Fruit fly (Drosophila melanogaster): ENCODE results near the gene CG15333.

The CG15333 gene

DNA sequence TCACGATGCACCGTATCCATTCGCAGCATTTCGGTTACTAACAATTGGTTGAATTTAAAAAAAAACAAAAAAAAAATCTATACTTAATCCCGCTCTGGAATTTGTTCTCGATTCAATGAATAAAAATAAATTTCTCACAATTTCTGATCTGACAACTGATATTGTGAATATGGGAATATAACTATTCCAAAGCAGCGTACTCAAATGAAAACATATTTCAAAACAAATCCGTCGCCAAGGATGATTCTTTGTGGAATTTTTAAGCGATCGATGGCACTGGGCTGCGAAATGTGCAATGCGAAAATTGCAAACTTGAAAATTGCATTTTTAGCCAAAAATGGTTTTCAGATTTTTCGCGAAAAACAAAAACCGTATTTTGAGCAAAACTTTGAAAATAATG, at the start of gene CG15333:
CG15333 (minus strand) TSS at position 101 of the 400 bp plus-strand sequence.
- TF ChIP-seq Pif1A (GFP tag; optimal IDR thresholded peaks at IDR 0.05) (no peak), CG34367 (tag; optimal IDR thresholded peaks at IDR 0.05) (no peak), Ets98B (GFP tag; IDR thresholded peaks at IDR 0.05) (no peak), CG14655 (GFP tag; optimal IDR thresholded peaks at IDR 0.05) (no peak), CG8159 (tag; optimal IDR thresholded peaks at IDR 0.05) (no peak), CG12605 (GFP tag; IDR thresholded peaks at IDR 0.05) (no peak), rn (GFP tag; IDR thresholded peaks at IDR 0.05) (no peak), CG17806 (tag; optimal IDR thresholded peaks at IDR 0.05) (no peak), CG32121 (GFP tag; IDR thresholded peaks at IDR 0.05) (no peak), gl (tag; optimal IDR thresholded peaks at IDR 0.05) (no peak), CG9948 (tag; optimal IDR thresholded peaks at IDR 0.05) (no peak), D1 (tag; optimal IDR thresholded peaks at IDR 0.05) (no peak)

DNA sequence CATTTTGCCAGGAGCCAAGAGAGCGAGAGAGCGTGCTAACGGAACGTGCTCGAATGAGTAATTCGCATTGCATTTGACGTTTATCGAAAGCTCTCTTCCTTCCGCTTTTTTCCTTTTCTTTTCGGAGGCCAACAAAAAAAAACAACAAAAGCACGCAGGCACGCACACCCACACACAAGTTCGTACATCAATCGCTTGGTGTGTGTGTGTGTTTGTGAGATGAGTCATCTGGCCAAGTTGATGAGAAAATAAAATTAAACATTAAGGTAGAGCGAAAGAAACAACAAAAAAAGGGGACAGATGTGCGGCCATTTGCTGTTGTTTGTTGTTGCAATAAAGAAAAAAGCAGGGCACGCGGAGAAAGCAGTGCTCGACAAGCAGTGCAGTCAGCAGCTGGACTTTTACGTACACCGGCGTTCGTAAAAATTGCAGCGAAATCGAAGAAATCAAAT, 42.1 kb upstream of the CG15333 start:
- TF ChIP-seq CG14655 (GFP tag; optimal IDR thresholded peaks at IDR 0.05) (no peak), EcR (GFP tag; optimal IDR thresholded peaks at IDR 0.05) (no peak), gl (tag; optimal IDR thresholded peaks at IDR 0.05) (peak; percentile 74), Pif1B (GFP tag; optimal IDR thresholded peaks at IDR 0.05) (peak; percentile 58), fd96Ca (GFP tag; IDR thresholded peaks at IDR 0.05) (peak; percentile 52; the same call in 1 of the 3 replicates), Pif1A (GFP tag; optimal IDR thresholded peaks at IDR 0.05) (peak; percentile 84), CG17806 (tag; optimal IDR thresholded peaks at IDR 0.05) (peak; percentile 38), CG10348 (GFP tag; IDR thresholded peaks at IDR 0.05) (no peak), CG15710 (tag; optimal IDR thresholded peaks at IDR 0.05) (peak; percentile 55), Snoo (tag; optimal IDR thresholded peaks at IDR 0.05) (peak; percentile 67), CG9948 (tag; optimal IDR thresholded peaks at IDR 0.05) (peak; percentile 25), CG12605 (GFP tag; IDR thresholded peaks at IDR 0.05) (peak; percentile 79), CG34367 (tag; optimal IDR thresholded peaks at IDR 0.05) (peak; percentile 50), CG4496 (GFP tag; IDR thresholded peaks at IDR 0.05) (peak; percentile 88), CG13204 (GFP tag; optimal IDR thresholded peaks at IDR 0.05) (no peak), D1 (tag; optimal IDR thresholded peaks at IDR 0.05) (no peak), CG8301 (tag; optimal IDR thresholded peaks at IDR 0.05) (peak; percentile 40), CG32121 (GFP tag; IDR thresholded peaks at IDR 0.05) (peak; percentile 79), CG8159 (tag; optimal IDR thresholded peaks at IDR 0.05) (peak; percentile 51), Ets98B (GFP tag; IDR thresholded peaks at IDR 0.05) (peak; percentile 77), rn (GFP tag; IDR thresholded peaks at IDR 0.05) (0 out of 2 replicates have a peak, but pooled peaks have one; percentile 10)

DNA sequence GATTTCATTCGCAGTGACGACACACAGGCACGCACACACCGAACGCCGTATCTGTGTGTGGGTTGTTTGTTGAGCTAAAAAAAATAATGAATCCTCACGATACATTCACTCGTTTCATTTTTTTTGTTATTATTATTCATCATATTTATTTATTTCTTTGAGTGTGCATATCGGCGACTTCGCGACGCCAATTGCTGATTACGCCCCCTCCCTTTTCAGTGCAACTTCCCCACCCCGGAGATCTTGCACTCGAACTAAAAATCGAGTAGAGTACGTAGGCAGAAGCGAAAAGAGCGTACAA, 41.0 kb upstream of the CG15333 start:
- TF ChIP-seq CG4496 (GFP tag; IDR thresholded peaks at IDR 0.05) = no peak
- TF ChIP-seq Pif1B (GFP tag; optimal IDR thresholded peaks at IDR 0.05) = no peak
- no peak for TF ChIP-seq CG10348 (GFP tag; IDR thresholded peaks at IDR 0.05)
- TF ChIP-seq CG32121 (GFP tag; IDR thresholded peaks at IDR 0.05) = no peak
- no peak for TF ChIP-seq CG14655 (GFP tag; optimal IDR thresholded peaks at IDR 0.05)
- TF ChIP-seq CG12605 (GFP tag; IDR thresholded peaks at IDR 0.05) = no peak
- TF ChIP-seq D1 (tag; optimal IDR thresholded peaks at IDR 0.05) = no peak
- TF ChIP-seq rn (GFP tag; IDR thresholded peaks at IDR 0.05) = no peak
- no peak for TF ChIP-seq CG8159 (tag; optimal IDR thresholded peaks at IDR 0.05)
- no peak for TF ChIP-seq CG17806 (tag; optimal IDR thresholded peaks at IDR 0.05)
- no peak; the same call in 2 of the 3 replicates for TF ChIP-seq fd96Ca (GFP tag; IDR thresholded peaks at IDR 0.05)
- TF ChIP-seq CG13204 (GFP tag; optimal IDR thresholded peaks at IDR 0.05) = no peak
- no peak for TF ChIP-seq CG15710 (tag; optimal IDR thresholded peaks at IDR 0.05)
- no peak for TF ChIP-seq gl (tag; optimal IDR thresholded peaks at IDR 0.05)
- no peak for TF ChIP-seq EcR (GFP tag; optimal IDR thresholded peaks at IDR 0.05)
- TF ChIP-seq Ets98B (GFP tag; IDR thresholded peaks at IDR 0.05) = no peak; the same call in 1 of the 2 replicates
- TF ChIP-seq CG9948 (tag; optimal IDR thresholded peaks at IDR 0.05) = no peak
- TF ChIP-seq Pif1A (GFP tag; optimal IDR thresholded peaks at IDR 0.05) = no peak
- no peak for TF ChIP-seq Snoo (tag; optimal IDR thresholded peaks at IDR 0.05)

DNA sequence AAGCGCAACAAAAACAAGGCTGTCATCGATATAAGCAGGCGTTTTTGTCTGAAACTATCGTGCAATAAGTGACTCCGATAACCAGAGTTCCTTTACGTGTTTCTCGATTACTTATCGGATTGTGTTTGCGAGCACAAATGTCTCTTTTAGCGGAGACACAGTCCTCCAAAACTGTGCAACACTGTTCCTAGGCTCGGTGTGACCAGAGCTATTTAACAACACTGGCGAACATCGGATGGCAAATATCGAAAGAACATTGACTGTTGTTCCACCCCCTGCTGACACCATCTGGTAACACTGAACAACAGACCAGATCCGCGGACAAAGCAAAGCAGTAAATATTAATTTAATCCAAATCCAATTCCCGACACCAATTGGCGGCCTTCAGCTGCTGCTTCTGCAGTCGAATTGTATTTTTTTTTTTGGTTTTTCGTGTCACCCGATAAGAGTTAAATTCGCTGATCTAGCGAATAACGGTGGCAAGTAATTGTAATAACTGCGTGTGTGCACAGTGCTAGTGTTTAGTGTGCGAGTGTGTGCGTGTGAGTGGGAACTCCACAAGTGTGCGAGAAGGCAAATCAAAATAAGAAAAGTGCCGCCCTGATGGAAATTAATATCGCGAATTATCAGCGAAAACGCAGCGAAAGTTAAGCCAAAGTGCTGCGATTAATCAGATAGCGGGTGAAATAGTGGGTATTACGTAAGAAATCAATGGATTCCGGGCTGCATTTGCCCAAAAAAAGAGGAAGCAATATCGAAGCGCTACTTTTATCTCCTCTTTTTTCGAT, 40.4 kb upstream of the CG15333 start, which contains the start of gene mys:
mys (plus strand) TSS at position 254 of the 788 bp plus-strand sequence.
- TF ChIP-seq rn (GFP tag; IDR thresholded peaks at IDR 0.05) = no peak
- TF ChIP-seq D1 (tag; optimal IDR thresholded peaks at IDR 0.05) = no peak
- TF ChIP-seq Pif1B (GFP tag; optimal IDR thresholded peaks at IDR 0.05) = no peak
- peak; percentile 63 for TF ChIP-seq CG12605 (GFP tag; IDR thresholded peaks at IDR 0.05)
- TF ChIP-seq Ets98B (GFP tag; IDR thresholded peaks at IDR 0.05) = no peak
- peak; percentile 14 for TF ChIP-seq CG13204 (GFP tag; optimal IDR thresholded peaks at IDR 0.05)
- TF ChIP-seq gl (tag; optimal IDR thresholded peaks at IDR 0.05) = peak; percentile 37
- TF ChIP-seq Pif1A (GFP tag; optimal IDR thresholded peaks at IDR 0.05) = no peak
- peak; percentile 18; the same call in 1 of the 3 replicates for TF ChIP-seq fd96Ca (GFP tag; IDR thresholded peaks at IDR 0.05)
- TF ChIP-seq CG32121 (GFP tag; IDR thresholded peaks at IDR 0.05) = no peak
- TF ChIP-seq CG8159 (tag; optimal IDR thresholded peaks at IDR 0.05) = no peak
- no peak for TF ChIP-seq CG34367 (tag; optimal IDR thresholded peaks at IDR 0.05)
- peak; percentile 19; the same call in 1 of the 3 replicates for TF ChIP-seq CG4496 (GFP tag; IDR thresholded peaks at IDR 0.05)
- TF ChIP-seq Snoo (tag; optimal IDR thresholded peaks at IDR 0.05) = no peak
- no peak for TF ChIP-seq CG15710 (tag; optimal IDR thresholded peaks at IDR 0.05)
- no peak for TF ChIP-seq EcR (GFP tag; optimal IDR thresholded peaks at IDR 0.05)
- TF ChIP-seq CG8301 (tag; optimal IDR thresholded peaks at IDR 0.05) = peak; percentile 27
- TF ChIP-seq CG10348 (GFP tag; IDR thresholded peaks at IDR 0.05) = no peak
- TF ChIP-seq CG17806 (tag; optimal IDR thresholded peaks at IDR 0.05) = no peak
- peak; percentile 40 for TF ChIP-seq CG14655 (GFP tag; optimal IDR thresholded peaks at IDR 0.05)

DNA sequence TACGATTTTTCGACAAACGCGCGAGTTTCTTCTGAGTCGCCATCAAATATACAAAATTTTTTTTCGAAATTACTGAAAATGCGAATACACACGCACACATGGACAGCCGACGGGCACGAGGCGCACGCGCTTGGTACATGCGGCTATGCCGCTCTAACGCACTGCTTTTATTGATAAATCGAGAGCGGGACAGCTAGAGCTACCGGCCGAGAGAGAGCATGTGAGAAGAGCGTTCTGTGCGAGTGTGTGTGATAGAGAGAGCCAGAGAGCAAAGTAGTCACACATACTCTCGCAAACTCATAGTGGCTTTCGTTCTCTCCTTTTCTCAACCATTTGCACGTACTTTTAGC, 39.8 kb upstream of the CG15333 start:
- TF ChIP-seq CG4496 (GFP tag; IDR thresholded peaks at IDR 0.05) (peak; percentile 77), fd96Ca (GFP tag; IDR thresholded peaks at IDR 0.05) (peak; percentile 52; the same call in 1 of the 3 replicates), Snoo (tag; optimal IDR thresholded peaks at IDR 0.05) (no peak), CG12605 (GFP tag; IDR thresholded peaks at IDR 0.05) (peak; percentile 34; the same call in 1 of the 2 replicates), CG32121 (GFP tag; IDR thresholded peaks at IDR 0.05) (peak; percentile 54; the same call in 1 of the 2 replicates), Ets98B (GFP tag; IDR thresholded peaks at IDR 0.05) (peak; percentile 58), rn (GFP tag; IDR thresholded peaks at IDR 0.05) (no peak), D1 (tag; optimal IDR thresholded peaks at IDR 0.05) (no peak), CG9948 (tag; optimal IDR thresholded peaks at IDR 0.05) (no peak), CG14655 (GFP tag; optimal IDR thresholded peaks at IDR 0.05) (peak; percentile 14), CG8159 (tag; optimal IDR thresholded peaks at IDR 0.05) (peak; percentile 4), CG34367 (tag; optimal IDR thresholded peaks at IDR 0.05) (no peak)

Measured in whole organism, pupa.